Worm (Caenorhabditis elegans) whole organism, L3 larva: ENCODE data around the gene F35H10.6.

Source experiments
- elt-3 ChIP-seq, 3 experiments: fragments of 150-350 bp in 1 of 3; sonication (generic microtip) in 2 of 3; optimal IDR thresholded peaks; 2 replicates in 2 of 3; 4 replicates in 1 of 3; lab custom pipeline; 2014 to 2017; ENCODE audit warnings: missing biosample characterization in 3 of 3, missing genetic modification characterization in 3 of 3
- lin-39 ChIP-seq: fragments of 150-350 bp; optimal IDR thresholded peaks from 2 replicates; lab custom pipeline; 2018; ENCODE audit warnings: missing biosample characterization, missing genetic modification reagents, missing genetic modification characterization
- nhr-11 ChIP-seq: fragments of 150-350 bp; optimal IDR thresholded peaks from 2 replicates; lab custom pipeline; 2014; ENCODE audit warnings: missing biosample characterization, missing genetic modification characterization
- nhr-43 ChIP-seq: sonication (generic microtip); optimal IDR thresholded peaks from 2 replicates; lab custom pipeline; 2016; ENCODE audit warnings: mild to moderate bottlenecking, missing genetic modification characterization, missing compliant biosample characterization; ENCODE audit not compliant: poor library complexity, severe bottlenecking
- pqm-1 ChIP-seq: fragments of 150-350 bp; optimal IDR thresholded peaks from 2 replicates; lab custom pipeline; 2017; ENCODE audit warnings: missing biosample characterization, missing genetic modification characterization, inconsistent platforms
- tbx-2 ChIP-seq: sonication (generic microtip); optimal IDR thresholded peaks from 2 replicates; lab custom pipeline; 2016; ENCODE audit warnings: mild to moderate bottlenecking, missing genetic modification characterization, missing compliant biosample characterization

DNA sequence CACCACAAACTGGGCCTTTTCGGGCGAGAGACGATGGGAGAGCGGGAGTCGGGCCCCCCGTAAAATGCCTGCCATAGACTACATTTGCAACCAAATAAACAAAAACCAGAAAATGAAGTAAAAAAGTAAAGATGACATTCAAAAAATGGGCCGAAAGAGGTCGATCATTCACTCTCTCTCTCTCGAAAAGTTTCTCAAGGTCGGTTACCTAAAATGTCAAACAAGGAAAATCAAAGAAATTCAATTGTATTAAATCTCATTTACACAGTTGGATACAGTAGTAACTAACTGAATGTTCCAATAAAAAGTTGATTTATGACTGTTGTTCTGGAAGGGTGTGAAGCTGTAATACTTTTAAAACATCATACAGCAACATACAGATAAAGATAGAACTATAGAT lies 19.1 kb downstream of the F35H10.6 start:
- TF ChIP-seq nhr-11 (tag; lab: Kevin White, UChicago) (no peak), tbx-2 (tag; lab: Kevin White, UChicago) (no peak), elt-3 (tag; optimal IDR thresholded peaks at IDR 0.05; lab: Kevin White, UChicago) (no peak), lin-39 (no peak), pqm-1 (tag; lab: Kevin White, UChicago) (no peak), nhr-43 (tag; lab: Kevin White, UChicago) (no peak)
